Fruit fly (Drosophila melanogaster) whole organism, embryonic: ENCODE results near the gene Mpcp2.
A peak's percentile ranks its signal among the peaks of the same experiment; 100 is the strongest.

Experiments
- Antp ChIP-seq: fragments of 200-800 bp; sonication (Bioruptor generic); optimal IDR thresholded peaks from 3 replicates; lab custom pipeline; 2016; ENCODE audit warnings: missing biosample characterization, missing genetic modification characterization
- CG10274 ChIP-seq: fragments of 200-800 bp; sonication (Bioruptor generic); optimal IDR thresholded peaks from 3 replicates; lab custom pipeline; 2017; ENCODE audit warnings: missing biosample characterization, mild to moderate bottlenecking, missing genetic modification characterization
- CG10959 ChIP-seq: fragments of 200-800 bp; sonication (Bioruptor generic); IDR thresholded peaks from 2 replicates; pipeline ENCODE4 v1.3.6; 2022; ENCODE audit warnings: missing biosample characterization, missing genetic modification characterization
- CG11093 ChIP-seq: fragments of 200-800 bp; sonication (Bioruptor generic); IDR thresholded peaks from 3 replicates; pipeline ENCODE4 v1.3.6; 2022; ENCODE audit warnings: missing biosample characterization, missing genetic modification characterization
- CG11456 ChIP-seq: fragments of 200-800 bp; sonication (Bioruptor generic); IDR thresholded peaks from 3 replicates; pipeline ENCODE4 v1.3.6; 2022; ENCODE audit warnings: missing biosample characterization, missing genetic modification characterization
- CG1233 ChIP-seq: fragments of 200-800 bp; sonication (Bioruptor generic); optimal IDR thresholded peaks from 4 replicates; lab custom pipeline; 2018; ENCODE audit warnings: missing biosample characterization, mild to moderate bottlenecking, missing genetic modification characterization
- CG12942 ChIP-seq: fragments of 200-800 bp; sonication (Bioruptor generic); optimal IDR thresholded peaks from 3 replicates; lab custom pipeline; 2016; ENCODE audit warnings: missing biosample characterization, missing genetic modification characterization
- CG16779 ChIP-seq: fragments of 200-800 bp; sonication (Bioruptor generic); IDR thresholded peaks from 2 replicates; pipeline ENCODE4 v1.3.6; 2022; ENCODE audit warnings: missing biosample characterization, missing genetic modification characterization
- CG18599 ChIP-seq: fragments of 200-800 bp; sonication (Bioruptor generic); optimal IDR thresholded peaks from 3 replicates; lab custom pipeline; 2017; ENCODE audit warnings: missing biosample characterization, missing genetic modification characterization, mild to moderate bottlenecking, moderate library complexity, missing genetic modification reagents
- CG34224 ChIP-seq: fragments of 200-800 bp; sonication (Bioruptor generic); IDR thresholded peaks from 3 replicates; pipeline ENCODE4 v1.3.6; 2022; ENCODE audit warnings: missing biosample characterization, missing genetic modification characterization; ENCODE audit not compliant: partially characterized antibody
- CG34422 ChIP-seq: fragments of 200-800 bp; sonication (Bioruptor generic); IDR thresholded peaks from 3 replicates; pipeline ENCODE4 v1.3.6; 2022; ENCODE audit warnings: missing biosample characterization, missing genetic modification characterization
- CG4820 ChIP-seq: fragments of 200-800 bp; sonication (Bioruptor generic); optimal IDR thresholded peaks from 3 replicates; lab custom pipeline; 2016; ENCODE audit warnings: missing biosample characterization, missing genetic modification characterization
- CG5180 ChIP-seq: fragments of 200-800 bp; sonication (Bioruptor generic); optimal IDR thresholded peaks from 3 replicates; lab custom pipeline; 2017; ENCODE audit warnings: missing biosample characterization, missing genetic modification characterization, mild to moderate bottlenecking, moderate library complexity, missing genetic modification reagents
- CG6272 ChIP-seq: fragments of 200-800 bp; sonication (Bioruptor generic); IDR thresholded peaks from 2 replicates; pipeline ENCODE4 v1.3.6; 2022; ENCODE audit warnings: missing biosample characterization, missing genetic modification characterization
- CG7839 ChIP-seq: fragments of 200-800 bp; sonication (Bioruptor generic); optimal IDR thresholded peaks from 3 replicates; lab custom pipeline; 2018; ENCODE audit warnings: missing biosample characterization, mild to moderate bottlenecking, missing genetic modification characterization, moderate library complexity
- CG8281 ChIP-seq: fragments of 200-800 bp; sonication (Bioruptor generic); optimal IDR thresholded peaks from 2 replicates; lab custom pipeline; 2018; ENCODE audit warnings: missing biosample characterization, mild to moderate bottlenecking, missing genetic modification characterization, moderate library complexity
- CG8924 ChIP-seq: fragments of 200-800 bp; optimal IDR thresholded peaks from 3 replicates; lab custom pipeline; 2019; ENCODE audit warnings: missing biosample characterization, mild to moderate bottlenecking, missing genetic modification characterization, moderate library complexity
- Dip2 ChIP-seq: fragments of 200-800 bp; sonication (Bioruptor generic); IDR thresholded peaks from 2 replicates; pipeline ENCODE4 v1.3.6; 2022; ENCODE audit warnings: missing biosample characterization, missing genetic modification characterization
- Dll ChIP-seq: fragments of 200-800 bp; sonication (Bioruptor generic); IDR thresholded peaks from 4 replicates; pipeline ENCODE4 v1.3.6; 2022; ENCODE audit warnings: missing biosample characterization, missing genetic modification characterization; ENCODE audit not compliant: partially characterized antibody
- Gug ChIP-seq: fragments of 200-800 bp; sonication (Bioruptor generic); IDR thresholded peaks from 4 replicates; pipeline ENCODE4 v1.3.6; 2022; ENCODE audit warnings: missing biosample characterization, missing genetic modification characterization
- HLH4C ChIP-seq: fragments of 200-800 bp; sonication (Bioruptor generic); IDR thresholded peaks from 3 replicates; pipeline ENCODE4 v1.3.6; 2022; ENCODE audit warnings: missing biosample characterization, missing genetic modification characterization; ENCODE audit not compliant: partially characterized antibody
- HLH54F ChIP-seq: fragments of 200-800 bp; sonication (Bioruptor generic); optimal IDR thresholded peaks from 3 replicates; lab custom pipeline; 2016; ENCODE audit warnings: missing biosample characterization, missing genetic modification characterization
- HmgZ ChIP-seq: fragments of 200-800 bp; sonication (Bioruptor generic); optimal IDR thresholded peaks from 2 replicates; lab custom pipeline; 2018; ENCODE audit warnings: missing biosample characterization, mild to moderate bottlenecking, missing genetic modification characterization
- Med ChIP-seq: fragments of 200-800 bp; sonication (Bioruptor generic); peaks from one replicate; lab custom pipeline; 2016; ENCODE audit warnings: missing biosample characterization, missing genetic modification characterization, mild to moderate bottlenecking, inconsistent platforms, moderate library complexity
- NC2β ChIP-seq: fragments of 200-800 bp; sonication (Bioruptor generic); optimal IDR thresholded peaks from 2 replicates; lab custom pipeline; 2016; ENCODE audit warnings: missing biosample characterization, missing genetic modification characterization
- Oli ChIP-seq: fragments of 200-800 bp; sonication (Bioruptor generic); optimal IDR thresholded peaks from 2 replicates; lab custom pipeline; 2018; ENCODE audit warnings: missing biosample characterization, mild to moderate bottlenecking, missing genetic modification characterization, moderate library complexity
- Optix ChIP-seq: fragments of 200-800 bp; sonication (Bioruptor generic); IDR thresholded peaks from 3 replicates; pipeline ENCODE4 v1.3.6; 2022; ENCODE audit warnings: missing biosample characterization, missing genetic modification characterization
- Side ChIP-seq: fragments of 200-800 bp; sonication (Bioruptor generic); optimal IDR thresholded peaks from 2 replicates; lab custom pipeline; 2016; ENCODE audit warnings: missing biosample characterization, missing genetic modification characterization
- Xbp1 ChIP-seq: fragments of 200-800 bp; sonication (Bioruptor generic); optimal IDR thresholded peaks from 3 replicates; lab custom pipeline; 2016; ENCODE audit warnings: missing biosample characterization, mild to moderate bottlenecking, missing genetic modification characterization
- ato ChIP-seq: fragments of 200-800 bp; sonication (Bioruptor generic); IDR thresholded peaks from 2 replicates; pipeline ENCODE4 v1.3.6; 2022; ENCODE audit warnings: missing biosample characterization, missing genetic modification characterization; ENCODE audit not compliant: partially characterized antibody
- bcd ChIP-seq: fragments of 200-800 bp; sonication (Bioruptor generic); optimal IDR thresholded peaks from 2 replicates; lab custom pipeline; 2017; ENCODE audit warnings: missing biosample characterization, mild to moderate bottlenecking, missing genetic modification characterization
- br ChIP-seq: fragments of >200 bp; optimal IDR thresholded peaks from 2 replicates; lab custom pipeline; 2017
- chinmo ChIP-seq: fragments of 200-800 bp; sonication (Bioruptor generic); IDR thresholded peaks from 4 replicates; pipeline ENCODE4 v1.3.6; 2022; ENCODE audit warnings: missing biosample characterization, missing genetic modification characterization; ENCODE audit not compliant: partially characterized antibody
- croc ChIP-seq: fragments of 200-800 bp; sonication (Bioruptor generic); conservative IDR thresholded peaks from 3 replicates; pipeline ENCODE4 v1.3.6; 2022; ENCODE audit warnings: missing biosample characterization, missing genetic modification characterization
- en ChIP-seq: fragments of 200-800 bp; sonication (Bioruptor generic); optimal IDR thresholded peaks from 2 replicates; lab custom pipeline; 2016; ENCODE audit warnings: missing biosample characterization, missing genetic modification characterization
- ewg ChIP-seq: fragments of 200-800 bp; sonication (Bioruptor generic); optimal IDR thresholded peaks from 3 replicates; lab custom pipeline; 2017; ENCODE audit warnings: mild to moderate bottlenecking, missing biosample characterization, missing genetic modification reagents, missing genetic modification characterization
- gt ChIP-seq: fragments of 200-800 bp; sonication (Bioruptor generic); IDR thresholded peaks from 2 replicates; pipeline ENCODE4 v1.3.6; 2022; ENCODE audit warnings: missing biosample characterization, missing genetic modification characterization
- nerfin-1 ChIP-seq: fragments of 200-800 bp; sonication (Bioruptor generic); optimal IDR thresholded peaks from 3 replicates; lab custom pipeline; 2019; ENCODE audit warnings: missing biosample characterization, mild to moderate bottlenecking, missing genetic modification characterization, moderate library complexity
- oc ChIP-seq: fragments of 200-800 bp; sonication (Bioruptor generic); optimal IDR thresholded peaks from 2 replicates; lab custom pipeline; 2018; ENCODE audit warnings: missing biosample characterization, mild to moderate bottlenecking, missing genetic modification characterization, moderate library complexity
- odd ChIP-seq: fragments of 200-800 bp; sonication (Bioruptor generic); optimal IDR thresholded peaks from 2 replicates; lab custom pipeline; 2017; ENCODE audit warnings: missing biosample characterization, mild to moderate bottlenecking, missing genetic modification characterization
- ranshi ChIP-seq: fragments of 200-800 bp; sonication (Bioruptor generic); IDR thresholded peaks from 2 replicates; pipeline ENCODE4 v1.3.6; 2022; ENCODE audit warnings: missing biosample characterization, missing genetic modification characterization
- scrt ChIP-seq: fragments of 200-800 bp; sonication (Bioruptor generic); optimal IDR thresholded peaks from 2 replicates; lab custom pipeline; 2018; ENCODE audit warnings: missing biosample characterization, mild to moderate bottlenecking, missing genetic modification characterization, moderate library complexity
- shn ChIP-seq: fragments of 200-800 bp; sonication (Bioruptor generic); optimal IDR thresholded peaks from 3 replicates; lab custom pipeline; 2016; ENCODE audit warnings: missing biosample characterization, missing genetic modification characterization
- sob ChIP-seq: fragments of 200-800 bp; sonication (Bioruptor generic); IDR thresholded peaks from 2 replicates; pipeline ENCODE4 v1.3.6; 2022; ENCODE audit warnings: missing biosample characterization, missing genetic modification characterization
- ssp ChIP-seq: fragments of 200-800 bp; sonication (Bioruptor generic); IDR thresholded peaks from 2 replicates; pipeline ENCODE4 v1.3.6; 2022; ENCODE audit warnings: missing biosample characterization, missing genetic modification characterization
- tgo ChIP-seq: fragments of 200-800 bp; sonication (Bioruptor generic); IDR thresholded peaks from 3 replicates; pipeline ENCODE4 v1.3.6; 2022; ENCODE audit warnings: missing biosample characterization, missing genetic modification characterization
- unc-4 ChIP-seq: fragments of 200-800 bp; sonication (Bioruptor generic); IDR thresholded peaks from 2 replicates; pipeline ENCODE4 v1.3.6; 2022; ENCODE audit warnings: missing biosample characterization, missing genetic modification characterization; ENCODE audit not compliant: partially characterized antibody
- vnd ChIP-seq: fragments of 200-800 bp; sonication (Bioruptor generic); IDR thresholded peaks from 3 replicates; pipeline ENCODE4 v1.3.6; 2022; ENCODE audit warnings: missing biosample characterization, missing genetic modification characterization; ENCODE audit not compliant: partially characterized antibody
- vvl ChIP-seq: fragments of 200-800 bp; sonication (Bioruptor generic); IDR thresholded peaks from 2 replicates; pipeline ENCODE4 v1.3.6; 2022; ENCODE audit warnings: missing biosample characterization, missing genetic modification characterization
- yki ChIP-seq: fragments of >200 bp; optimal IDR thresholded peaks from 3 replicates; lab custom pipeline; 2018

Gene Mpcp2

dm6 chr3L:14550839-14551415 is 13.5 kb downstream of the Mpcp2 start, which contains the start of gene Gbs-70E (continued):
- peak; percentile 52; the same call in 1 of the 4 replicates for TF ChIP-seq Dll
- TF ChIP-seq CG4820 (GFP tag; lab: Kevin White, UChicago): peak; percentile 85
- peak; percentile 94 for TF ChIP-seq tgo (GFP tag; lab: Robert Waterston, UW)
- TF ChIP-seq ato (GFP tag; lab: Robert Waterston, UW): peak; percentile 52; the same call in 1 of the 2 replicates
- TF ChIP-seq en (GFP tag; lab: Kevin White, UChicago): peak; percentile 92
- TF ChIP-seq nerfin-1 (tag; lab: Kevin White, UChicago): peak; percentile 89
- TF ChIP-seq yki (lab: Kevin White, UChicago): peak; percentile 88
- TF ChIP-seq CG34422 (GFP tag; lab: Robert Waterston, UW): peak; percentile 95
- TF ChIP-seq CG11456: peak; percentile 80; the same call in 1 of the 3 replicates
- peak; percentile 83 for TF ChIP-seq ssp (GFP tag; lab: Robert Waterston, UW)
- TF ChIP-seq CG34224 (GFP tag; lab: Robert Waterston, UW): peak; percentile 61; the same call in 1 of the 3 replicates
- peak; percentile 94 for TF ChIP-seq CG8924
- peak; percentile 52; the same call in 2 of the 3 replicates for TF ChIP-seq HLH4C (GFP tag; lab: Robert Waterston, UW)
- TF ChIP-seq NC2β: peak; percentile 90
- TF ChIP-seq sob (GFP tag; lab: Robert Waterston, UW): peak; percentile 90
- peak; percentile 82 for TF ChIP-seq CG5180 (GFP tag; lab: Kevin White, UChicago)
- no peak for TF ChIP-seq Dip2 (GFP tag; lab: Robert Waterston, UW)
- 0 out of 2 replicates have a peak, but pooled peaks have one; percentile 33 for TF ChIP-seq CG16779 (GFP tag; lab: Robert Waterston, UW)
- TF ChIP-seq chinmo (GFP tag; lab: Robert Waterston, UW): peak; percentile 92
- TF ChIP-seq Oli (tag; lab: Kevin White, UChicago): peak; percentile 94
- no peak for TF ChIP-seq br
- TF ChIP-seq bcd (GFP tag; lab: Kevin White, UChicago): peak; percentile 84
- TF ChIP-seq CG10274 (GFP tag; lab: Kevin White, UChicago): peak; percentile 71
- TF ChIP-seq CG7839 (tag; lab: Kevin White, UChicago): peak; percentile 94
- TF ChIP-seq CG18599 (GFP tag; lab: Kevin White, UChicago): peak; percentile 92
- TF ChIP-seq Side (GFP tag; lab: Kevin White, UChicago): peak; percentile 94
- TF ChIP-seq unc-4 (GFP tag; lab: Robert Waterston, UW): no peak
- peak; percentile 86 for TF ChIP-seq oc (tag; lab: Kevin White, UChicago)
- TF ChIP-seq Gug (GFP tag; lab: Robert Waterston, UW): peak; percentile 84
- peak; percentile 79 for TF ChIP-seq ewg (GFP tag; lab: Kevin White, UChicago)
- peak; percentile 91 for TF ChIP-seq CG1233 (GFP tag; lab: Kevin White, UChicago)
- TF ChIP-seq gt (GFP tag; lab: Robert Waterston, UW): no peak
- peak; percentile 97 for TF ChIP-seq Med (GFP tag; lab: Kevin White, UChicago)
- peak; percentile 93 for TF ChIP-seq shn (GFP tag; lab: Kevin White, UChicago)
- peak; percentile 86 for TF ChIP-seq scrt
- peak; percentile 92 for TF ChIP-seq Xbp1 (GFP tag; lab: Kevin White, UChicago)
- peak; percentile 91 for TF ChIP-seq CG11093 (GFP tag; lab: Robert Waterston, UW)
- peak; percentile 84; the same call in 1 of the 2 replicates for TF ChIP-seq ranshi (GFP tag; lab: Robert Waterston, UW)
- TF ChIP-seq Optix (GFP tag; lab: Robert Waterston, UW): no peak
- TF ChIP-seq CG10959 (GFP tag; lab: Robert Waterston, UW): no peak; the same call in 1 of the 2 replicates
- peak; percentile 89 for TF ChIP-seq Antp (GFP tag; lab: Kevin White, UChicago)
- peak; percentile 93 for TF ChIP-seq odd (GFP tag; lab: Kevin White, UChicago)
- peak; percentile 86 for TF ChIP-seq CG12942
- TF ChIP-seq CG6272 (GFP tag; lab: Robert Waterston, UW): peak; percentile 85
- peak; percentile 79 for TF ChIP-seq croc (GFP tag; lab: Robert Waterston, UW)
- peak; percentile 97 for TF ChIP-seq vvl
- peak; percentile 71 for TF ChIP-seq CG8281 (tag; lab: Kevin White, UChicago)
- peak; percentile 85 for TF ChIP-seq HLH54F
- TF ChIP-seq vnd (GFP tag; lab: Robert Waterston, UW): no peak
- peak; percentile 95 for TF ChIP-seq HmgZ (tag; lab: Kevin White, UChicago)
